Worm (Caenorhabditis elegans) whole organism, midembryonic: ENCODE results near the gene sqst-5.

Experiments used
- T22C8.4 ChIP-seq: fragments of 200-800 bp; sonication (Bioruptor generic); IDR thresholded peaks from 2 replicates; pipeline ENCODE4 v1.3.6; 2022; ENCODE audit warnings: missing genetic modification characterization, missing compliant biosample characterization
- cog-1 ChIP-seq: sonication (generic microtip); optimal IDR thresholded peaks from 2 replicates; lab custom pipeline; 2016; ENCODE audit warnings: missing genetic modification characterization, missing compliant biosample characterization
- flt-1 ChIP-seq: fragments of 200-800 bp; sonication (Bioruptor generic); IDR thresholded peaks from 2 replicates; pipeline ENCODE4 v1.3.6; 2022; ENCODE audit warnings: missing genetic modification characterization, missing compliant biosample characterization
- klf-2 ChIP-seq: fragments of 200-800 bp; sonication (Bioruptor generic); conservative IDR thresholded peaks from 2 replicates; pipeline ENCODE4 v1.3.6; 2022; ENCODE audit warnings: missing genetic modification reagents, missing genetic modification characterization, missing compliant biosample characterization
- med-1 ChIP-seq: sonication (generic microtip); optimal IDR thresholded peaks from 2 replicates; lab custom pipeline; 2017; ENCODE audit warnings: missing genetic modification characterization, mild to moderate bottlenecking, missing compliant biosample characterization, antibody characterized with exemption, missing genetic modification reagents; ENCODE audit not compliant: insufficient read depth
- ref-1 ChIP-seq: fragments of 200-800 bp; sonication (Bioruptor generic); conservative IDR thresholded peaks from 2 replicates; pipeline ENCODE4 v1.3.6; 2022; ENCODE audit warnings: missing genetic modification reagents, missing genetic modification characterization, missing compliant biosample characterization
- tab-1 ChIP-seq: fragments of 200-800 bp; sonication (Bioruptor generic); IDR thresholded peaks from 2 replicates; pipeline ENCODE4 v1.3.6; 2022; ENCODE audit warnings: missing genetic modification characterization, missing compliant biosample characterization
- ztf-23 ChIP-seq: fragments of 200-800 bp; sonication (Bioruptor generic); IDR thresholded peaks from 2 replicates; pipeline ENCODE4 v1.3.6; 2022; ENCODE audit warnings: missing genetic modification reagents, missing genetic modification characterization, missing compliant biosample characterization
- ztf-29 ChIP-seq: fragments of 200-800 bp; sonication (Bioruptor generic); IDR thresholded peaks from 2 replicates; pipeline ENCODE4 v1.3.6; 2022; ENCODE audit warnings: missing genetic modification reagents, missing genetic modification characterization, missing compliant biosample characterization

sqst-5 gene

DNA sequence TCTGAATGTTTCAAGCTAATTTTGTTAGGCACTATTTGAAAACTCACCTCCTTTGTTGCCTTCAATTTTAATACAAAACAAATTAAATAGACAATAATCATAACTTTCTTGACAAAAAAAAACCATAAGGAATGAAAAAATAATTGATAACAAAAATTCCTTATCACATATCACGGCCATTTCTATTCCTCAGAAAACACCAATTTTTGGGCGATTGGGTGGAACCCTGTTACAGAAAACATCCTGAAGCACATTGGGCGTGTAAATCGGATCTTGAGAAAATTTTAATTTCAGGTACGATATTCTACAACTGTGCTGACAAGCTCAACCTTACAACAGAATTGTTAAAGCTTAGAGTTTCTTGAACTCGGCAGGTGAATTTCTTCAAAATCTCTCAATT lies 17.4 kb upstream of the sqst-5 start, which contains the start of gene F40G9.8:
TSS of gene F40G9.8 (minus strand) at position 101 of the 400 bp plus-strand sequence.
- TF ChIP-seq klf-2 (no peak), tab-1 (no peak), cog-1 (no peak), ztf-29 (GFP tag; lab: Robert Waterston, UW) (no peak), flt-1 (GFP tag; lab: Robert Waterston, UW) (no peak), ztf-23 (no peak), ref-1 (no peak), med-1 (GFP tag; lab: Kevin White, UChicago) (no peak), T22C8.4 (GFP tag; lab: Robert Waterston, UW) (no peak)

DNA sequence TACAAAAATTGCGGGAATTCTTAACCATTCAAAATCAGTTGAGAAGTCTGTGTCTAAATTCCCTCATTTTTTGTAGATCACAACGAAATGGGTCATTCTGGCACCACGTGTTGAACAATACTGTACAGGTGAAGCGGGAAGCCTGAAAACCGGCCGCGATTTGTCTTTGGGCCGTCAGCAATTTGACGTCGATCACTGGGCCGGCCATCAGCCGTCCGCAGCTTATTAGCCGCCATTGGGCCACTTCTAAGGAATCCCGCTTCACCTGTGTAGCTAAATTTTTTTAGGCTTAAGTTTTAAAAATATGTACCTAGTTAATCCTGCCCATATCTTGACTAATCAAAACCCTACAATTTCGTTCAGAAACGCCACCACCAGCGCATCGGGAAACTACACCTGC lies 12.2 kb upstream of the sqst-5 start:
- TF ChIP-seq cog-1 (no peak), flt-1 (GFP tag; lab: Robert Waterston, UW) (no peak), klf-2 (no peak), ztf-23 (no peak), ref-1 (no peak), tab-1 (no peak), med-1 (GFP tag; lab: Kevin White, UChicago) (no peak), ztf-29 (GFP tag; lab: Robert Waterston, UW) (no peak), T22C8.4 (GFP tag; lab: Robert Waterston, UW) (no peak)

DNA sequence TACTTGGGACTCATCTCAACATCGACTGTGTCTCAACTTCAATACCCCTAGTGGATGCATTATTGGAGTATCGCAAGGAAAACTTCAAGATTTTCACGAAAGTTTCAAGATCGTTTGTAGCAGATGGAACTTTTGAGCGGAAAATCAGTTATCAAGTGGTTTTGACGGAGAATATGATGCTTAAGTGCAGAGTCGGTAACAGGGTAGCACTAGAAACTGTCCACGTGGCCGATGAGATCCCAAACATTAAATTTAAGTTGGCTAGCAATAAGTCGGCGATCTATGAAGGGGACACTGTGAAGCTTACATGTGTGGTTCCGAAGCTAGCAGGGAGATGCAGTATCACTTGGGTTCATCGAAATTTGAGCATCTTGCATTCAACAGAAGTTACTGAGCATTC lies 11.7 kb upstream of the sqst-5 start:
- TF ChIP-seq flt-1 (GFP tag; lab: Robert Waterston, UW) (no peak), ztf-23 (no peak), ref-1 (no peak)

DNA sequence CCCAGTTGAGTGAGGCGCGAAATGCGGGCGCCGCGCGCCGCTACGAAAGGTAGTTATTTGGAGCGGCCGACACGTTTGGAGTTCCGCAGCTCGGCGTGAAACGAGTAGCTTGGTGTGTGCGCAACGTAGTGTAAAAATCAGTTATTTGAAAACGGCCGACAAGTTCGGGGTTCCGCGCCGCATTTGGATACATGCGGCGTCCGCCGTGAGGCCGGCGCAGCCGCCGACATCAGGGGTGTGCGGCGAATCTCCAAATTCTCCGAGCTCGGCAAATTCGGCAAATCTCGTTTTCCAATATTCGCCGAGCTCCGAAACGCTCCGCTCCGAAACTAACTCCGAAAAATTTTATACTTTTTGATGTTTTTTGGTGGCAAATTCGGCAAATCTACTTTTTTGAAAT lies 10.6 kb upstream of the sqst-5 start:
- TF ChIP-seq klf-2 (no peak), cog-1 (no peak), T22C8.4 (GFP tag; lab: Robert Waterston, UW) (no peak), ztf-23 (no peak), ref-1 (no peak), med-1 (GFP tag; lab: Kevin White, UChicago) (no peak), flt-1 (GFP tag; lab: Robert Waterston, UW) (no peak), ztf-29 (GFP tag; lab: Robert Waterston, UW) (no peak), tab-1 (no peak)

DNA sequence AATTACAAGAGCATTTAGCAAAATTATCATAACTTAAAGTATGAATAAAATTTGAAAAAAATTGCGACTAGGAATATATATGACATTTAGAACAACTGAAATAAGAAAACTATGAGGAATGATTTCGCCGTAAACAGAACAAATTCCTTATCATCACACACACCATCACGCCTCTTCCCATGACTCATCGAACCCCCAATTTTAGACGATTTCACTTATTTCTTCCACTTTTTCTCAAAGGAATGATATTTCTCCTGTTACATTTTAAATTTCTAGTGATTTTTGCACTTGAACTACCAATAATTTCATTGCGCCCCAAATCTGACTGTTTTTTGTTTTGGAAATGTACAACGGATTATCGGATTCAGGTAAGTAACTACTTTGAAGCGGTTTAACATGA lies 9.2 kb upstream of the sqst-5 start, which contains the start of the genes zig-13 and ver-1:
TSS of gene zig-13 (minus strand) at position 101 of the 400 bp plus-strand sequence.
TSS of gene ver-1 (plus strand) at position 180 of the 400 bp plus-strand sequence.
- no peak for TF ChIP-seq tab-1
- TF ChIP-seq cog-1, result no peak
- no peak for TF ChIP-seq klf-2
- no peak for TF ChIP-seq ztf-29 (GFP tag; lab: Robert Waterston, UW)
- no peak for TF ChIP-seq med-1 (GFP tag; lab: Kevin White, UChicago)
- TF ChIP-seq ref-1, result no peak
- no peak for TF ChIP-seq flt-1 (GFP tag; lab: Robert Waterston, UW)
- TF ChIP-seq T22C8.4 (GFP tag; lab: Robert Waterston, UW), result no peak
- TF ChIP-seq ztf-23, result no peak

DNA sequence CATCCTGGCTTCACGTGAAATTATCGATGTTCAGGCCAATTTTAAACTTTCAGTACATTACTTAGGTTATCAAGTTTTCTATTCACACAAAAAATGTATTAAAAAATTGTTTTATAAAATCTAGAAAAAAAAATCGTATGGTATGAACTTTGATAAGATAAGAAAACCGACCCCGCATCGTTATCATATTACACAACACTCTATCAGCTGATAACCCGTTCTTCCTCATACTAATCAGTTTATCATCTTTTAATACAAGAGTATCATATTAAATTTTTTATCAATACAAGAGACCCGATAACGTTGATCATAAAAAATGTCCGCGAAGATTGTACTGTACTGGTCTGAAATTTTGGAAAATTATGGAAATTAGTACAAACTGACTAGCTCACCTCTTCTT lies 6.7 kb upstream of the sqst-5 start:
- TF ChIP-seq klf-2, result no peak
- TF ChIP-seq ztf-23, result no peak
- no peak for TF ChIP-seq med-1 (GFP tag; lab: Kevin White, UChicago)
- no peak for TF ChIP-seq ref-1
- TF ChIP-seq tab-1, result no peak
- TF ChIP-seq cog-1, result no peak
- TF ChIP-seq flt-1 (GFP tag; lab: Robert Waterston, UW), result no peak
- no peak for TF ChIP-seq T22C8.4 (GFP tag; lab: Robert Waterston, UW)
- no peak for TF ChIP-seq ztf-29 (GFP tag; lab: Robert Waterston, UW)

DNA sequence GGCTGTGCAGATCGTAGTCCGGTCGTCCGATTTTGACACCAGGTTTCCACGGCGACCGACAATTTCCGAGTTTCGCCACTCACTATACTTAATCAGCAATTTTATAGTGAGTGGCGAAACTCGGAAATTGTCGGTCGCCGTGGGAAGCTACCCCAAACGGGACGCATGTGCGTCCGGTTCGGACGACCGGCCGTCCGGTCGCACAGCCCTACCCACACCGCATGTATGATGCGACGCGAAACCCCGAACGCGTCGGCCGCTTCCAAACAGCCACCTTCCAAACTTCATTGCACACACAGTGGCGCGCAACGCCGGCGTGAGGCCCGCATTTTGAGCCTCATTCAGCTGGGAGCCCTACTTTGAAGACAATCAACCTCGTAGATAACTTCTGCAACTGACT lies 3.7 kb upstream of the sqst-5 start:
- TF ChIP-seq tab-1 (no peak), ztf-29 (GFP tag; lab: Robert Waterston, UW) (no peak), med-1 (GFP tag; lab: Kevin White, UChicago) (no peak), ref-1 (no peak), ztf-23 (no peak), T22C8.4 (GFP tag; lab: Robert Waterston, UW) (no peak), cog-1 (no peak), flt-1 (GFP tag; lab: Robert Waterston, UW) (no peak), klf-2 (no peak)

DNA sequence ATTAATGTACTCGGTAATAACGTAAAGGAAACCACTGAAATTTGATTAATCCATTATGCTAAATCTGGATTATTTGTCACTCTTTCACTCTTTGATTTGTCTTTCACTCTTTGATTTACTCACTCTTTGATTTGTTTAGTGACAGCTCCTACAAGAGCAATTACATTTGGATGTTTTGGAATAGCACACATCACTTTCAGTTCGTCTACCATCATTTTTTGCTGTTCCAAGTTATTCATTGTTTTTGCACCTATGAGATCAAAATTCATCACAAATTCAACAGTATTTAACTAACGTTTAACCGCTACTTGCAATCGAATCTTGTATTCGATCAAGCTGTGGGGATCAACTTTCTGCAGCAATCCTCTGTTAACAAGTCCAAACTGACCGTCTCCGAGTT lies 1.7 kb upstream of the sqst-5 start:
- TF ChIP-seq flt-1 (GFP tag; lab: Robert Waterston, UW) (no peak), klf-2 (no peak), ztf-29 (GFP tag; lab: Robert Waterston, UW) (no peak), tab-1 (no peak), cog-1 (no peak), T22C8.4 (GFP tag; lab: Robert Waterston, UW) (no peak), med-1 (GFP tag; lab: Kevin White, UChicago) (no peak), ref-1 (no peak), ztf-23 (no peak)

DNA sequence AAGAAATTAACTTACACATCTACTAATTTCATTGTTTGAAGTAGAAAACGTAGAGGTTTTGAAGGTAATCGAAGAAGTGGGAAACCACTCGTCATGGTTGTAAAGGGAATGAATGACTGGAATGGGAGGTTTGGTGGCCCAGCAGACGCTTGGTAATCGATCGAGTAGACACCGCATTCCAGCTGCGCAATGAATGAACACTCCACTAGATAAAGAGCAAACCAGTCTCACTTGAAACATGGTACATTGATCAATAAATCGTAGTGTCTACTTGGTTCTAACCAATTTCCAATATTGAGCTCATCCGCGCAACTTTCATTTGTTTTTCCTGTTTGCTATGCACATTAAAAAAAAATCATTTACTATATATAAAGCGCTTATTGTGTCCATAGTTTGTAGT lies 1.1 kb downstream of the sqst-5 start, which contains the start of gene fbxb-84:
TSS of gene fbxb-84 (minus strand) at position 101 of the 400 bp plus-strand sequence.
- TF ChIP-seq ztf-23 (no peak), med-1 (GFP tag; lab: Kevin White, UChicago) (no peak), tab-1 (no peak), T22C8.4 (GFP tag; lab: Robert Waterston, UW) (no peak), cog-1 (no peak), ztf-29 (GFP tag; lab: Robert Waterston, UW) (no peak), klf-2 (no peak), ref-1 (no peak), flt-1 (GFP tag; lab: Robert Waterston, UW) (no peak)

DNA sequence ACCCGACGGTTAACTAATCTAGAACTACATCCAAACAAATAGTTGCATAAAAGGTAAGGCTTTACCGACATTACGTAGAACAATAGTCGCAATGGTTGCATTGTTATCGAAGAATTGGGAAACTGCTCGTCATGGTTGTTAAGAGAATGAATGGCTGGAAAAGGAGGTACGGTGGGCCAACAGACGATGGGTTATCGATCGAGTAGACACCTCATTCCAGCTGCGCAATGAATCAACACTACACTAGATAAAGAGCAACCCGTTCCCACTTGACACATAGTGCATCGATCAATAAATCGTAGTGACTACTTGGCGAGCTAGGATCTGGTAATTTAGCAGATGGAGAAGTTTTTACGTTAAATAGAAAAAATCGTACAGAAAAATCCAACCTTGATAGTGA lies 2.3 kb downstream of the sqst-5 start, which contains the start of the genes T17A3.12 and fbxb-83:
TSS of gene T17A3.12 (minus strand) at position 101 of the 400 bp plus-strand sequence.
TSS of gene fbxb-83 (minus strand) at position 134 of the 400 bp plus-strand sequence.
- no peak for TF ChIP-seq ztf-23
- TF ChIP-seq ztf-29 (GFP tag; lab: Robert Waterston, UW), result no peak
- no peak for TF ChIP-seq ref-1
- TF ChIP-seq med-1 (GFP tag; lab: Kevin White, UChicago), result no peak
- no peak for TF ChIP-seq flt-1 (GFP tag; lab: Robert Waterston, UW)
- no peak for TF ChIP-seq cog-1
- TF ChIP-seq tab-1, result no peak
- TF ChIP-seq T22C8.4 (GFP tag; lab: Robert Waterston, UW), result no peak
- no peak for TF ChIP-seq klf-2
